Worm (Caenorhabditis elegans): ENCODE results near the gene cutl-17.

cutl-17 gene

ce11 chrIV:9403761-9404420, 53.4 kb downstream of the cutl-17 start:
- TF ChIP-seq nhr-2 (tag; optimal IDR thresholded peaks at IDR 0.05): no peak
- no peak for TF ChIP-seq lin-32 (GFP tag; optimal IDR thresholded peaks at IDR 0.05)

ce11 chrIV:9401715-9402114, 55.6 kb downstream of the cutl-17 start, which contains the start of gene F56D5.6:
Gene F56D5.6, plus strand, starts transcription at chrIV:9401922.
- TF ChIP-seq sem-2 (GFP tag; optimal IDR thresholded peaks at IDR 0.05) (no peak), nhr-28 (tag; optimal IDR thresholded peaks at IDR 0.05) (no peak), M03D4.4 (tag; optimal IDR thresholded peaks at IDR 0.05) (no peak), mep-1 (tag; optimal IDR thresholded peaks at IDR 0.05) (no peak), nhr-2 (tag; optimal IDR thresholded peaks at IDR 0.05) (no peak), nhr-237 (tag; optimal IDR thresholded peaks at IDR 0.05) (no peak), sptf-1 (tag; optimal IDR thresholded peaks at IDR 0.05) (no peak)
